Fruit fly (Drosophila melanogaster) whole organism, adult: ENCODE results near the gene CG14932.

Experiments used
- CG11617 ChIP-seq: fragments of 200-800 bp; sonication (Bioruptor generic); optimal IDR thresholded peaks from 2 replicates; lab custom pipeline; 2017; ENCODE audit warnings: mild to moderate bottlenecking, missing biosample characterization, missing genetic modification reagents, missing genetic modification characterization
- CG12768 ChIP-seq: fragments of 200-800 bp; sonication (Bioruptor generic); optimal IDR thresholded peaks from 2 replicates; lab custom pipeline; 2017; ENCODE audit warnings: missing biosample characterization, missing genetic modification characterization, mild to moderate bottlenecking, moderate library complexity, missing genetic modification reagents
- CG14711 ChIP-seq: fragments of 200-800 bp; sonication (Bioruptor generic); optimal IDR thresholded peaks from 2 replicates; lab custom pipeline; 2018; ENCODE audit warnings: missing biosample characterization, mild to moderate bottlenecking, missing genetic modification characterization, moderate library complexity
- CG1620 ChIP-seq: fragments of 200-800 bp; sonication (Bioruptor generic); optimal IDR thresholded peaks from 2 replicates; lab custom pipeline; 2016; ENCODE audit warnings: missing biosample characterization, missing genetic modification characterization
- CG33017 ChIP-seq: fragments of 200-800 bp; sonication (Bioruptor generic); optimal IDR thresholded peaks from 2 replicates; lab custom pipeline; 2018; ENCODE audit warnings: missing biosample characterization, mild to moderate bottlenecking, missing genetic modification characterization, moderate library complexity
- CG5204 ChIP-seq: fragments of 200-800 bp; sonication (Bioruptor generic); optimal IDR thresholded peaks from 2 replicates; lab custom pipeline; 2016; ENCODE audit warnings: missing biosample characterization, missing genetic modification characterization
- CG7045 ChIP-seq: fragments of 200-800 bp; sonication (Bioruptor generic); optimal IDR thresholded peaks from 2 replicates; lab custom pipeline; 2017; ENCODE audit warnings: missing biosample characterization, mild to moderate bottlenecking, missing genetic modification characterization
- CG7101 ChIP-seq: fragments of 200-800 bp; sonication (Bioruptor generic); optimal IDR thresholded peaks from 2 replicates; lab custom pipeline; 2018; ENCODE audit warnings: missing biosample characterization, mild to moderate bottlenecking, missing genetic modification characterization, moderate library complexity
- Clk ChIP-seq: fragments of 200-800 bp; sonication (Bioruptor generic); optimal IDR thresholded peaks from 2 replicates; lab custom pipeline; 2017; ENCODE audit warnings: missing biosample characterization, missing genetic modification characterization
- Crg-1 ChIP-seq: fragments of 200-800 bp; sonication (Bioruptor generic); optimal IDR thresholded peaks from 2 replicates; lab custom pipeline; 2016; ENCODE audit warnings: missing biosample characterization, missing genetic modification characterization
- Hr96 ChIP-seq: fragments of 200-800 bp; sonication (Bioruptor generic); optimal IDR thresholded peaks from 2 replicates; lab custom pipeline; 2016; ENCODE audit warnings: missing biosample characterization, missing genetic modification characterization
- Mnt ChIP-seq: fragments of 200-800 bp; sonication (Bioruptor generic); optimal IDR thresholded peaks from 2 replicates; lab custom pipeline; 2016; ENCODE audit warnings: missing biosample characterization, mild to moderate bottlenecking, missing genetic modification characterization
- bab1 ChIP-seq: fragments of 200-800 bp; sonication (Bioruptor generic); optimal IDR thresholded peaks from 3 replicates; lab custom pipeline; 2019; ENCODE audit warnings: missing biosample characterization, mild to moderate bottlenecking, missing genetic modification characterization, moderate library complexity
- cic ChIP-seq: fragments of 200-800 bp; sonication (Bioruptor generic); optimal IDR thresholded peaks from 2 replicates; lab custom pipeline; 2017; ENCODE audit warnings: missing biosample characterization, mild to moderate bottlenecking, missing genetic modification characterization, moderate library complexity
- cnc ChIP-seq, 2 experiments: fragments of >200 bp; optimal IDR thresholded peaks; 2 replicates each; lab custom pipeline; 2017
- kay ChIP-seq: fragments of 200-800 bp; sonication (Bioruptor generic); peaks from one replicate; lab custom pipeline; 2016; ENCODE audit warnings: missing biosample characterization, missing genetic modification characterization, borderline replicate concordance
- ovo ChIP-seq: fragments of 200-800 bp; sonication (Bioruptor generic); optimal IDR thresholded peaks from 2 replicates; lab custom pipeline; 2016; ENCODE audit warnings: missing biosample characterization, missing genetic modification characterization
- pad ChIP-seq: fragments of 200-800 bp; sonication (Bioruptor generic); optimal IDR thresholded peaks from 3 replicates; lab custom pipeline; 2017; ENCODE audit warnings: missing biosample characterization, missing genetic modification characterization, mild to moderate bottlenecking, moderate library complexity, missing genetic modification reagents
- tj ChIP-seq: fragments of 200-800 bp; sonication (Bioruptor generic); optimal IDR thresholded peaks from 3 replicates; lab custom pipeline; 2017; ENCODE audit warnings: missing biosample characterization, mild to moderate bottlenecking, missing genetic modification characterization, moderate library complexity
- toe ChIP-seq: fragments of 200-800 bp; sonication (Bioruptor generic); optimal IDR thresholded peaks from 2 replicates; lab custom pipeline; 2016; ENCODE audit warnings: missing biosample characterization, missing genetic modification characterization

Gene CG14932

DNA sequence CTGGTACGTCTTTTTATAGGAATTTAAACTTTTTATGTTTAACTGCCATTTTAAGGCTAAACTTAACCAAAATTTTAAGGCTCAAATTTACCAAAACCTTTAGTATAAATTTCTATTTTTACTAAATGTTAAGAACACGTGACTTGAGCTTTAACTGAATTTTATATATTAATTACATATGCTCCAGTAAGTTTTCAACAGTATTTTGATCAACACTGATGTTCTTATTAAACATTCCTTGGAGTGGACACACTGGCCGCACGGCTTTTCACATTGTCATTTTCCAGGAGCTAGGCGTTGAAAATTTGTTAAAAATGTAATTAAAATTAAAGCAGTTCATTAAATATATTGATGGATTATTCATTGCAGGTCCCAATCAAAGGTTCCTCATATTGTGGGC, at the start of gene CG14932:
CG14932 (plus strand) TSS at position 230 of the 400 bp plus-strand sequence.
- TF ChIP-seq CG33017 = no peak
- no peak for TF ChIP-seq tj (GFP tag; lab: Kevin White, UChicago)
- TF ChIP-seq Hr96 = no peak
- TF ChIP-seq CG5204 (GFP tag; lab: Kevin White, UChicago) = no peak
- TF ChIP-seq kay (GFP tag; lab: Kevin White, UChicago) = no peak
- TF ChIP-seq cic (GFP tag; lab: Kevin White, UChicago) = no peak
- no peak for TF ChIP-seq ovo
- no peak for TF ChIP-seq cnc (optimal IDR thresholded peaks at IDR 0.05; lab: Kevin White, UChicago)
- no peak for TF ChIP-seq CG14711 (tag; lab: Kevin White, UChicago)

DNA sequence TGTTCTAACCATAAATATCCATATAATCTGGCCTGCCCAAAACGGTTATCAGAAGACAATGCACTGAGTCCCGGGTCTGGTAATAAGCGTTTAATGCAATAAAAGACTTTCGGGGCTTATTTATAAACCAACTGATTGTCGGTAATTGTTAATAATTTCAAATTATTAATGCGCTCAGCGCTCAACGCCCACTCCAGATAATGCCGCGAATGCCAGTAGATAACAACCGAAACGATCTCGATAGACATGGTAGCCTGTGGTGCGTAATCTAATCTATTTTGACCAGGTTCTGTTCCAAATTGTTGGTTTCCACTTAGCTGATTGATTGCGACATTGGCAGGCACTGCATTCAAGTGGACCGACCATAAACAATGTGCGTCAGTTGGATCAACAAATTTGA, 49.1 kb upstream of the CG14932 start:
- no peak for TF ChIP-seq CG14711 (tag; lab: Kevin White, UChicago)
- TF ChIP-seq cic (GFP tag; lab: Kevin White, UChicago) = peak; percentile 15
- peak; percentile 38 for TF ChIP-seq CG7045

DNA sequence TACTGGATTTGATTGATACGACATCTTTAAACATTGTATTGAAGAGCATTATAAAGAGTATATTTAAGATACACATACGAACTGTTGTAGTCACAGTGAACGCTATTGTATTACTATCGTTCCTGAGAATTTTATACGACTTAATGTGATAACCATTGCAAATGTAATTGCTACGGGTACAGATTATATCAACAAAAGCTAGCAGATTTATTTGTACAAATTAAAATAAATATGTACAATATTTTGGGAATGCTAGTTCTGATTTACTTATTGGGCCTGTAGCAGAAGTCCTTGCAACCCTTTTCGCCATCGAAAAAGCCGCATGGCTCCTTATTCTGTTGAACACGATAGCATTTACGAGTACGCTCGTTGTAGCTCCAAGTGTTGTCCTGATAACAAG, 36.3 kb upstream of the CG14932 start, which contains the start of gene CG42470:
CG42470 (minus strand) TSS at position 101 of the 400 bp plus-strand sequence.
- TF ChIP-seq Mnt (GFP tag; lab: Kevin White, UChicago) (no peak), bab1 (GFP tag; lab: Kevin White, UChicago) (no peak), CG7045 (no peak), CG33017 (no peak), Crg-1 (no peak), Clk (no peak), CG7101 (tag; lab: Kevin White, UChicago) (no peak), cnc (optimal IDR thresholded peaks at IDR 0.05; lab: Kevin White, UChicago) (no peak), tj (GFP tag; lab: Kevin White, UChicago) (no peak), kay (GFP tag; lab: Kevin White, UChicago) (no peak), Hr96 (no peak), pad (GFP tag; lab: Kevin White, UChicago) (no peak), CG14711 (tag; lab: Kevin White, UChicago) (no peak), cic (GFP tag; lab: Kevin White, UChicago) (no peak), CG1620 (GFP tag; lab: Kevin White, UChicago) (no peak), CG5204 (GFP tag; lab: Kevin White, UChicago) (no peak), CG11617 (no peak), CG12768 (GFP tag; lab: Kevin White, UChicago) (no peak)

DNA sequence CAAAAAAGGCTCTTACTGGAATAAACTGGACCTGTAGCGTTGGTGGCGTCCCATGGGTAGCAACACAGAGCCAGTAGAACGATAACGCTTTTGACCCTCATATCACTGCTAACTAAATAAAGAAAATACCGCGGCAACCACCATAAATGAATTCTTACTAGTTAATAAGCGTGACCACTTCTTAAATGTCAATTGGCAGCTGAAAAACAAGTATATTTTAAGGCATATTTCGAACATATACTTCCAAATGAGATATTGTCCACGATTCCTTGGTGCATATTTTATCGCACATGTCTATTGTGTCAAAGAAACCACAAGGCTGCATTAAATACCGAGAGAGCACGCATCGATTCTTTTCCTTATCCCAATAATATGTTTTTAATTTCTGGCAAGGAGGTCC, 35.8 kb upstream of the CG14932 start, which contains the start of gene CG42471:
CG42471 (minus strand) TSS at position 101 of the 400 bp plus-strand sequence.
- TF ChIP-seq tj (GFP tag; lab: Kevin White, UChicago) (no peak), bab1 (GFP tag; lab: Kevin White, UChicago) (no peak), CG12768 (GFP tag; lab: Kevin White, UChicago) (no peak), cnc (optimal IDR thresholded peaks at IDR 0.05; lab: Kevin White, UChicago) (no peak), CG33017 (no peak), Crg-1 (no peak), Mnt (GFP tag; lab: Kevin White, UChicago) (no peak), CG7101 (tag; lab: Kevin White, UChicago) (no peak), Clk (no peak), CG7045 (no peak)

DNA sequence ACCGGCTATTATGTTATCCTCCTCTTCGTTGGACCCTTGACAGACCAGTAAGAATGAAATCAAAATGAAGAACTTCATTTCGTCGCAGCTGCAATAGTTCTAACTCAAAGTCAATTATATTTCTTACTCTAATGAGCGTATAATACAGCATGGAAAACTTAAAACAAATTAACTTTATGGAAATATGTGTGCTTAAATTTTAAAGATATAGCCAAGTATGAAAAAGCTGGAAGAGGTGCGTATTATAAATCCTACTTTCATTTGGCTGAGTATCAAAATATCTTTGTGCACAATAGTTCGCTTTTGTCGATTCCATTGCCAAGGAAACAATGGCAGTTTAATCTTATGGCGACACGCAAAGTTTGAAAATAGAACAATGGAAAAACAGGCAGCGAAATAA, 35.3 kb upstream of the CG14932 start, which contains the start of gene Sfp33A1:
Sfp33A1 (minus strand) TSS at position 101 of the 400 bp plus-strand sequence.
- TF ChIP-seq CG11617 (no peak), kay (GFP tag; lab: Kevin White, UChicago) (peak; percentile 8)

DNA sequence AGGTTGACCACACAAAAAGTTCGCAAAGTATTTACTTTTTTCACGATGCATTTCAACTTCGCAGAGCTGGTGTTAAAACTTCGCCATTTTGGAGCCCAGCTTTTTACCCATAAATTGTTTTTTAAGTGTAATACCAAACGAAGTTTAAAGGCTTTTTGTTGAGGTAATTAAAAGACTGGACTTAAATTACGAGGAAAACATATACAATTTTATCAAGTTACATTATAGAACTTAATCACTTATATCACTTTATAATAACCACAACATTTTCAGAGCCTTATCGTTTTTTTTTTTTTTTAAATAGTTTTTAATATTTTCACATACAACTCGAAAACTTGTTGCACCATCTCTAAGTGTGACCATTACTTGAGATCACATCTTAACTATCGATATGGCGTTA, 1.7 kb upstream of the CG14932 start, which contains the start of gene CG14931:
CG14931 (plus strand) TSS at position 301 of the 400 bp plus-strand sequence.
- TF ChIP-seq CG14711 (tag; lab: Kevin White, UChicago) = no peak
- TF ChIP-seq CG7101 (tag; lab: Kevin White, UChicago) = no peak
- TF ChIP-seq CG11617 = no peak
- no peak for TF ChIP-seq toe (GFP tag; lab: Kevin White, UChicago)
- TF ChIP-seq CG1620 (GFP tag; lab: Kevin White, UChicago) = no peak
- TF ChIP-seq CG12768 (GFP tag; lab: Kevin White, UChicago) = no peak
- TF ChIP-seq Crg-1 = no peak

DNA sequence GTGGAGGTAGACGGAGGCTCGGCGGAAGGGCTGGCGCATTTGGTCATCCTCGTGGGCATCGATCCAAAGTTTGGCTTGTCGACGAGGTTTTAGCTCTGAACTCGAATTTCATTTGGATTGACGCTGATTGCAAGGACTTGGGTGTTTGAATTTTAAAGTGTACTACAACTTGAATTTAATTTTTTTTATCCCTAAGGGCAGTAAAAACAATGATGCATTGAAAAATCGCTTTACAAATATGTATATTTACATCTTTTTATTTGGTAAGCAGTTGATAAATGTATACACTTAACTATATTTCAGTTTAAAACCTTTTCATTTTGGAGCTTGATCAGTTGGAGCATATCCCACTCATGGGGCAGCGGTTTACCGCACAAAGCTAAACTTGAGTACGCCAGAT, 2.5 kb downstream of the CG14932 start, which contains the start of gene Tsp33B:
Tsp33B (minus strand) TSS at position 101 of the 400 bp plus-strand sequence.
- TF ChIP-seq cnc (optimal IDR thresholded peaks at IDR 0.05; lab: Kevin White, UChicago) (no peak), Hr96 (no peak), bab1 (GFP tag; lab: Kevin White, UChicago) (no peak), CG5204 (GFP tag; lab: Kevin White, UChicago) (no peak)

DNA sequence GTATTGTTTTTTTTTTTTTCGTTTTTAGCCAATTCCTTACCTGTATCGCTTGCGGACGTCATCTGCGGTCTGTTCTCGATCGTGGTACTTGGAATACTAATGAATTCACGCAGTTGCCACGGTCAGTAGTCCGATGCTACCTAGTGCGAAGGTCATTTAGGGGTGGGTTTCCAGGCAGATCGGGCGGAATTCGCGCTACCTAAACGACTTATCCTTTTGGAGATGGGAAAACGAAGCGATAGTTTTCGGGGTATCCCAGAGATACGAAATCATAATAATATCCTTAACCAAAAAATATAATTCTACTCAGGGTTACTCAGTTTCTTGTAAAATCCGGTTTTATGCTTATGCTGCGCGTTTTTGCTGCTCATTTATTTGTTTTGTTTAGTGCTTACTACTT, 4.3 kb downstream of the CG14932 start, which contains the start of gene CG14937:
CG14937 (minus strand) TSS at position 101 of the 400 bp plus-strand sequence.
- TF ChIP-seq Crg-1 (no peak), ovo (no peak), CG7101 (tag; lab: Kevin White, UChicago) (no peak), CG1620 (GFP tag; lab: Kevin White, UChicago) (no peak), CG11617 (no peak), cic (GFP tag; lab: Kevin White, UChicago) (no peak), bab1 (GFP tag; lab: Kevin White, UChicago) (no peak), CG14711 (tag; lab: Kevin White, UChicago) (no peak), kay (GFP tag; lab: Kevin White, UChicago) (no peak), CG33017 (no peak), cnc (optimal IDR thresholded peaks at IDR 0.05; lab: Kevin White, UChicago) (no peak), tj (GFP tag; lab: Kevin White, UChicago) (no peak), Mnt (GFP tag; lab: Kevin White, UChicago) (no peak)
